Fruit fly (Drosophila melanogaster): Measurements from ENCODE around the gene CG17261.

The CG17261 gene

dm6 chr2L:3012780-3013179 lies 29.6 kb upstream of the CG17261 start (continued):
- TF ChIP-seq CG7556 (GFP tag; optimal IDR thresholded peaks at IDR 0.05): no peak
- no peak for TF ChIP-seq peb (GFP tag; IDR thresholded peaks at IDR 0.05)
- no peak for TF ChIP-seq CG7745 (tag; optimal IDR thresholded peaks at IDR 0.05)
- TF ChIP-seq CG10654 (GFP tag; optimal IDR thresholded peaks at IDR 0.05): no peak
- TF ChIP-seq NfI (GFP tag; optimal IDR thresholded peaks at IDR 0.05): no peak
- peak; percentile 58; the same call in 1 of the 2 replicates for TF ChIP-seq Xrp1 (GFP tag; IDR thresholded peaks at IDR 0.05)
- TF ChIP-seq tx (GFP tag; optimal IDR thresholded peaks at IDR 0.05): no peak
- no peak for TF ChIP-seq Camta (GFP tag; optimal IDR thresholded peaks at IDR 0.05)
- no peak for TF ChIP-seq CG12942 (GFP tag; optimal IDR thresholded peaks at IDR 0.05)
- no peak for TF ChIP-seq en (GFP tag; optimal IDR thresholded peaks at IDR 0.05)
- no peak for TF ChIP-seq slou (GFP tag; optimal IDR thresholded peaks at IDR 0.05)
- peak; percentile 42 for TF ChIP-seq Xbp1 (GFP tag; optimal IDR thresholded peaks at IDR 0.05)
- no peak for TF ChIP-seq chinmo (GFP tag; IDR thresholded peaks at IDR 0.05; ENCODE audit: partially characterized antibody)
- TF ChIP-seq CG18619 (GFP tag; optimal IDR thresholded peaks at IDR 0.05): no peak
- TF ChIP-seq grn (GFP tag; optimal IDR thresholded peaks at IDR 0.05): no peak
- 0 out of 2 replicates have a peak, but pooled peaks have one; percentile 9 for TF ChIP-seq Ada2b (GFP tag; IDR thresholded peaks at IDR 0.05)
- no peak for TF ChIP-seq CG2120 (GFP tag; optimal IDR thresholded peaks at IDR 0.05)
- TF ChIP-seq CG10366 (GFP tag; IDR thresholded peaks at IDR 0.05): peak; percentile 14; the same call in 1 of the 2 replicates
- TF ChIP-seq grau (tag; optimal IDR thresholded peaks at IDR 0.05): no peak
- peak; percentile 43 for TF ChIP-seq Oli (tag; optimal IDR thresholded peaks at IDR 0.05)
- TF ChIP-seq CG9437 (GFP tag; optimal IDR thresholded peaks at IDR 0.05): no peak
- TF ChIP-seq CoRest (tag; optimal IDR thresholded peaks at IDR 0.05): peak; percentile 7
- peak; percentile 34 for TF ChIP-seq CG14710 (tag; optimal IDR thresholded peaks at IDR 0.05)
- no peak for TF ChIP-seq CG31365 (tag; optimal IDR thresholded peaks at IDR 0.05)
- no peak for TF ChIP-seq fd64A (GFP tag; optimal IDR thresholded peaks at IDR 0.05)
- TF ChIP-seq lola (GFP tag; optimal IDR thresholded peaks at IDR 0.05): peak in 1 of 3 experiments; percentile 42
- TF ChIP-seq D19B (GFP tag; optimal IDR thresholded peaks at IDR 0.05): no peak
- TF ChIP-seq CG7357 (GFP tag; IDR thresholded peaks at IDR 0.05): no peak
- no peak for TF ChIP-seq tap (tag; optimal IDR thresholded peaks at IDR 0.05)
- TF ChIP-seq slp2 (GFP tag; optimal IDR thresholded peaks at IDR 0.05): no peak
- 0 out of 2 replicates have a peak, but pooled peaks have one; percentile 7 for TF ChIP-seq CG10959 (GFP tag; IDR thresholded peaks at IDR 0.05)
- peak; percentile 10; the same call in 1 of the 2 replicates for TF ChIP-seq esg (GFP tag; conservative IDR thresholded peaks at IDR 0.05)
- TF ChIP-seq maf-S (GFP tag; optimal IDR thresholded peaks at IDR 0.05): no peak
- no peak for TF ChIP-seq Doc2 (GFP tag; IDR thresholded peaks at IDR 0.05)
- no peak for TF ChIP-seq bbx (GFP tag; IDR thresholded peaks at IDR 0.05; ENCODE audit: partially characterized antibody)
- TF ChIP-seq bsh (GFP tag; optimal IDR thresholded peaks at IDR 0.05): peak in 1 of 2 experiments; percentile 56
- no peak for TF ChIP-seq CG17385 (GFP tag; optimal IDR thresholded peaks at IDR 0.05)
- no peak for TF ChIP-seq CG17612 (GFP tag; IDR thresholded peaks at IDR 0.05)
- TF ChIP-seq dati (GFP tag; IDR thresholded peaks at IDR 0.05): no peak
- no peak for TF ChIP-seq tll (GFP tag; optimal IDR thresholded peaks at IDR 0.05)
- no peak for TF ChIP-seq abd-A (tag; optimal IDR thresholded peaks at IDR 0.05)
- TF ChIP-seq CG10209 (GFP tag; optimal IDR thresholded peaks at IDR 0.05): peak; percentile 22
- TF ChIP-seq Hey (tag; optimal IDR thresholded peaks at IDR 0.05): no peak
- no peak for TF ChIP-seq otp (GFP tag; IDR thresholded peaks at IDR 0.05)
- TF ChIP-seq chif (GFP tag; optimal IDR thresholded peaks at IDR 0.05): no peak
- no peak for TF ChIP-seq CG13894 (tag; optimal IDR thresholded peaks at IDR 0.05)
- peak; percentile 49 for TF ChIP-seq dmrt11E (tag; optimal IDR thresholded peaks at IDR 0.05)
- TF ChIP-seq CG2712 (tag; optimal IDR thresholded peaks at IDR 0.05): peak; percentile 53
- no peak for TF ChIP-seq sima (GFP tag; optimal IDR thresholded peaks at IDR 0.05)
- TF ChIP-seq exex (tag; optimal IDR thresholded peaks at IDR 0.05): no peak
